Fruit fly (Drosophila melanogaster): ENCODE measurements around the gene CG14315.
A peak's percentile ranks its signal among the peaks of the same experiment; 100 is the strongest.

Gene CG14315

dm6 chr3R:18185385-18185784 lies 26.9 kb downstream of the CG14315 start, which contains the start of the genes Arp5 and CG7208 (continued):
- peak; percentile 37 for TF ChIP-seq Dp (GFP tag; optimal IDR thresholded peaks at IDR 0.05)
- TF ChIP-seq CG34422 (GFP tag; IDR thresholded peaks at IDR 0.05): peak; percentile 63; the same call in 1 of the 3 replicates
- TF ChIP-seq CG15514 (GFP tag; optimal IDR thresholded peaks at IDR 0.05): peak; percentile 98
- TF ChIP-seq HLH4C (GFP tag; IDR thresholded peaks at IDR 0.05; ENCODE audit: partially characterized antibody): no peak
- peak; percentile 85 for TF ChIP-seq Abd-B (GFP tag; optimal IDR thresholded peaks at IDR 0.05)
- TF ChIP-seq D19A (tag; optimal IDR thresholded peaks at IDR 0.05): no peak
- TF ChIP-seq gcm2 (GFP tag; optimal IDR thresholded peaks at IDR 0.05): no peak
- TF ChIP-seq sd (tag; optimal IDR thresholded peaks at IDR 0.05): no peak
- TF ChIP-seq gt (GFP tag; IDR thresholded peaks at IDR 0.05): no peak
- no peak for TF ChIP-seq knrl (GFP tag; IDR thresholded peaks at IDR 0.05; ENCODE audit: partially characterized antibody)
- no peak for TF ChIP-seq CG16779 (GFP tag; IDR thresholded peaks at IDR 0.05)
- TF ChIP-seq crp (GFP tag; optimal IDR thresholded peaks at IDR 0.05): no peak
- TF ChIP-seq CG30431 (GFP tag; optimal IDR thresholded peaks at IDR 0.05): peak; percentile 5
- TF ChIP-seq dm (GFP tag; optimal IDR thresholded peaks at IDR 0.05): peak; percentile 5
- peak; percentile 39; the same call in 1 of the 2 replicates for TF ChIP-seq wdn (GFP tag; IDR thresholded peaks at IDR 0.05)
- TF ChIP-seq CG12942 (GFP tag; optimal IDR thresholded peaks at IDR 0.05): peak; percentile 69
- TF ChIP-seq Hmx (GFP tag; optimal IDR thresholded peaks at IDR 0.05): no peak
- TF ChIP-seq sqz (GFP tag; optimal IDR thresholded peaks at IDR 0.05): no peak
- no peak for TF ChIP-seq CG2202 (tag; optimal IDR thresholded peaks at IDR 0.05)
- TF ChIP-seq ken (GFP tag; IDR thresholded peaks at IDR 0.05): peak; percentile 63; the same call in 1 of the 3 replicates
- peak; percentile 78 for TF ChIP-seq CG13775 (GFP tag; optimal IDR thresholded peaks at IDR 0.05)
- TF ChIP-seq ash1 (GFP tag; optimal IDR thresholded peaks at IDR 0.05): no peak
- peak; percentile 64; the same call in 1 of the 2 replicates for TF ChIP-seq sna (GFP tag; IDR thresholded peaks at IDR 0.05; ENCODE audit: partially characterized antibody)
- peak; percentile 82 for TF ChIP-seq CG12391 (tag; optimal IDR thresholded peaks at IDR 0.05)
- TF ChIP-seq zen (tag; optimal IDR thresholded peaks at IDR 0.05): peak; percentile 57
- 0 out of 2 replicates have a peak, but pooled peaks have one; percentile 49 for TF ChIP-seq Drgx (GFP tag; IDR thresholded peaks at IDR 0.05)
- TF ChIP-seq ase (GFP tag; IDR thresholded peaks at IDR 0.05): peak; percentile 8; the same call in 1 of the 3 replicates
- TF ChIP-seq ci (GFP tag; IDR thresholded peaks at IDR 0.05): peak; percentile 36; the same call in 1 of the 3 replicates
- peak in 1 of 2 experiments; percentile 70 for TF ChIP-seq bsh (GFP tag; optimal IDR thresholded peaks at IDR 0.05)
- TF ChIP-seq ftz-f1 (GFP tag; optimal IDR thresholded peaks at IDR 0.05): no peak
- TF ChIP-seq insv (GFP tag; optimal IDR thresholded peaks at IDR 0.05): peak in 1 of 2 experiments; percentile 20
- no peak for TF ChIP-seq pan (optimal IDR thresholded peaks at IDR 0.05)
- peak in 1 of 2 experiments; percentile 71 for TF ChIP-seq pan (GFP tag; optimal IDR thresholded peaks at IDR 0.05 in 1 of 2, IDR thresholded peaks at IDR 0.05 in 1 of 2)
- TF ChIP-seq CG11247 (GFP tag; IDR thresholded peaks at IDR 0.05): peak; percentile 39; the same call in 1 of the 2 replicates
- TF ChIP-seq Chrac-16 (GFP tag; optimal IDR thresholded peaks at IDR 0.05): peak; percentile 78
- no peak for TF ChIP-seq CG6654 (GFP tag; optimal IDR thresholded peaks at IDR 0.05)
- TF ChIP-seq cwo (GFP tag; optimal IDR thresholded peaks at IDR 0.05): peak; percentile 42
- TF ChIP-seq yki (optimal IDR thresholded peaks at IDR 0.05): no peak
- TF ChIP-seq ind (GFP tag; optimal IDR thresholded peaks at IDR 0.05): peak; percentile 75
- TF ChIP-seq CG1602 (GFP tag; optimal IDR thresholded peaks at IDR 0.05): peak; percentile 54
- peak; percentile 56 for TF ChIP-seq Ssrp (tag; optimal IDR thresholded peaks at IDR 0.05)
- TF ChIP-seq CG7556 (GFP tag; optimal IDR thresholded peaks at IDR 0.05): peak; percentile 60
- peak; percentile 48 for TF ChIP-seq pum (GFP tag; optimal IDR thresholded peaks at IDR 0.05)
- no peak for TF ChIP-seq CG7745 (tag; optimal IDR thresholded peaks at IDR 0.05)
- no peak for TF ChIP-seq CG11696 (GFP tag; IDR thresholded peaks at IDR 0.05)
- TF ChIP-seq Mes4 (GFP tag; optimal IDR thresholded peaks at IDR 0.05): peak; percentile 11
- TF ChIP-seq CG1233 (GFP tag; optimal IDR thresholded peaks at IDR 0.05): peak; percentile 64
- no peak for TF ChIP-seq Hr39 (optimal IDR thresholded peaks at IDR 0.05)
- peak; percentile 57 for TF ChIP-seq vvl (GFP tag; IDR thresholded peaks at IDR 0.05)
- no peak for TF ChIP-seq CG1832 (GFP tag; optimal IDR thresholded peaks at IDR 0.05)
- TF ChIP-seq CG9817 (tag; optimal IDR thresholded peaks at IDR 0.05): peak; percentile 63

Data from whole organism, embryonic.